Worm (Caenorhabditis elegans) whole organism, mixed stage, embryonic: Measurements from ENCODE around the gene dlat-1.
A peak's percentile ranks its signal among the peaks of the same experiment; 100 is the strongest.

ENCODE experiments used
- M03D4.4 ChIP-seq: sonication (generic microtip); optimal IDR thresholded peaks from 2 replicates; lab custom pipeline; 2017; ENCODE audit warnings: mild to moderate bottlenecking, missing genetic modification characterization, missing compliant biosample characterization
- bed-3 ChIP-seq: fragments of 200-800 bp; sonication (Bioruptor generic); optimal IDR thresholded peaks from 3 replicates; lab custom pipeline; 2018; ENCODE audit warnings: mild to moderate bottlenecking, missing genetic modification characterization, moderate library complexity, missing compliant biosample characterization
- blmp-1 ChIP-seq: fragments of 150-350 bp; optimal IDR thresholded peaks from 2 replicates; lab custom pipeline; 2014; ENCODE audit warnings: missing biosample characterization, missing genetic modification characterization
- ceh-39 ChIP-seq: fragments of 150-350 bp; optimal IDR thresholded peaks from 2 replicates; lab custom pipeline; 2014; ENCODE audit warnings: missing biosample characterization, missing genetic modification characterization
- ceh-43 ChIP-seq: fragments of 200-800 bp; sonication (Bioruptor generic); optimal IDR thresholded peaks from 2 replicates; lab custom pipeline; 2018; ENCODE audit warnings: mild to moderate bottlenecking, missing genetic modification characterization, moderate library complexity, missing compliant biosample characterization
- ceh-83 ChIP-seq: fragments of 200-800 bp; sonication (Bioruptor generic); optimal IDR thresholded peaks from 2 replicates; lab custom pipeline; 2018; ENCODE audit warnings: mild to moderate bottlenecking, missing genetic modification characterization, missing compliant biosample characterization
- ces-1 ChIP-seq: fragments of 150-350 bp; optimal IDR thresholded peaks from 2 replicates; lab custom pipeline; 2014; ENCODE audit warnings: missing biosample characterization, missing genetic modification reagents, missing genetic modification characterization
- cnd-1 ChIP-seq: fragments of 200-800 bp; sonication (Bioruptor generic); optimal IDR thresholded peaks from 2 replicates; lab custom pipeline; 2018; ENCODE audit warnings: mild to moderate bottlenecking, missing genetic modification characterization, missing compliant biosample characterization
- drap-1 ChIP-seq: fragments of 200-800 bp; sonication (Bioruptor generic); optimal IDR thresholded peaks from 3 replicates; lab custom pipeline; 2018; ENCODE audit warnings: mild to moderate bottlenecking, missing genetic modification characterization, missing compliant biosample characterization
- elt-1 ChIP-seq: sonication (generic microtip); optimal IDR thresholded peaks from 2 replicates; lab custom pipeline; 2017; ENCODE audit warnings: missing genetic modification characterization, mild to moderate bottlenecking, missing compliant biosample characterization, antibody characterized with exemption, moderate library complexity, borderline replicate concordance; ENCODE audit not compliant: insufficient read depth
- elt-3 ChIP-seq: fragments of 150-350 bp; optimal IDR thresholded peaks from 2 replicates; lab custom pipeline; 2014; ENCODE audit warnings: missing biosample characterization, missing genetic modification characterization
- flh-1 ChIP-seq: fragments of 200-800 bp; sonication (Bioruptor generic); optimal IDR thresholded peaks from 2 replicates; lab custom pipeline; 2018; ENCODE audit warnings: mild to moderate bottlenecking, missing genetic modification characterization, moderate library complexity, missing compliant biosample characterization
- ham-2 ChIP-seq: fragments of 200-800 bp; sonication (Bioruptor generic); optimal IDR thresholded peaks from 2 replicates; lab custom pipeline; 2018; ENCODE audit warnings: mild to moderate bottlenecking, missing genetic modification characterization, missing compliant biosample characterization
- lin-13 ChIP-seq: fragments of 150-350 bp; optimal IDR thresholded peaks from 2 replicates; lab custom pipeline; 2014; ENCODE audit warnings: missing biosample characterization, missing genetic modification characterization
- lin-32 ChIP-seq: fragments of 200-800 bp; sonication (Bioruptor generic); optimal IDR thresholded peaks from 2 replicates; lab custom pipeline; 2018; ENCODE audit warnings: mild to moderate bottlenecking, missing genetic modification characterization, missing compliant biosample characterization
- lsy-2 ChIP-seq: fragments of 150-350 bp; optimal IDR thresholded peaks from 2 replicates; lab custom pipeline; 2014; ENCODE audit warnings: missing biosample characterization, missing genetic modification characterization
- mab-5 ChIP-seq: fragments of 150-350 bp; optimal IDR thresholded peaks from 2 replicates; lab custom pipeline; 2014; ENCODE audit warnings: missing biosample characterization, missing genetic modification characterization
- mep-1 ChIP-seq: fragments of 150-350 bp; optimal IDR thresholded peaks from 2 replicates; lab custom pipeline; 2017; ENCODE audit warnings: missing biosample characterization, missing genetic modification reagents, missing genetic modification characterization, inconsistent platforms
- mls-2 ChIP-seq: sonication (generic microtip); optimal IDR thresholded peaks from 2 replicates; lab custom pipeline; 2016; ENCODE audit warnings: mild to moderate bottlenecking, missing genetic modification characterization, moderate library complexity, missing compliant biosample characterization
- nhr-12 ChIP-seq: fragments of 150-350 bp; optimal IDR thresholded peaks from 2 replicates; lab custom pipeline; 2014; ENCODE audit warnings: missing biosample characterization, missing genetic modification characterization
- nhr-237 ChIP-seq: fragments of 150-350 bp; optimal IDR thresholded peaks from 2 replicates; lab custom pipeline; 2014; ENCODE audit warnings: missing biosample characterization, missing genetic modification characterization
- nhr-28 ChIP-seq: fragments of 150-350 bp; optimal IDR thresholded peaks from 2 replicates; lab custom pipeline; 2014; ENCODE audit warnings: missing biosample characterization, missing genetic modification characterization
- nhr-76 ChIP-seq: sonication (generic microtip); optimal IDR thresholded peaks from 2 replicates; lab custom pipeline; 2017; ENCODE audit warnings: missing biosample characterization, missing genetic modification characterization
- pha-4 ChIP-seq: fragments of 150-350 bp; optimal IDR thresholded peaks from 2 replicates; lab custom pipeline; 2018; ENCODE audit warnings: missing biosample characterization, missing genetic modification reagents, missing genetic modification characterization
- sem-2 ChIP-seq: fragments of 200-800 bp; sonication (Bioruptor generic); optimal IDR thresholded peaks from 2 replicates; lab custom pipeline; 2018; ENCODE audit warnings: mild to moderate bottlenecking, missing genetic modification characterization, missing compliant biosample characterization
- snpc-4 ChIP-seq: fragments of 150-350 bp; optimal IDR thresholded peaks from 2 replicates; lab custom pipeline; 2014; ENCODE audit warnings: missing biosample characterization, missing genetic modification characterization
- sptf-1 ChIP-seq: sonication (generic microtip); optimal IDR thresholded peaks from 2 replicates; lab custom pipeline; 2017; ENCODE audit warnings: mild to moderate bottlenecking, missing genetic modification characterization, moderate library complexity, missing compliant biosample characterization
- tbx-8 ChIP-seq: fragments of 200-800 bp; sonication (Bioruptor generic); optimal IDR thresholded peaks from 2 replicates; lab custom pipeline; 2018; ENCODE audit warnings: mild to moderate bottlenecking, missing genetic modification characterization, moderate library complexity, missing compliant biosample characterization
- unc-120 ChIP-seq: sonication (generic microtip); optimal IDR thresholded peaks from 2 replicates; lab custom pipeline; 2017; ENCODE audit warnings: missing genetic modification characterization, missing compliant biosample characterization; ENCODE audit not compliant: poor library complexity, severe bottlenecking
- unc-39 ChIP-seq: fragments of 150-350 bp; optimal IDR thresholded peaks from 2 replicates; lab custom pipeline; 2014; ENCODE audit warnings: missing biosample characterization, missing genetic modification characterization
- unc-62 ChIP-seq: fragments of 150-350 bp; optimal IDR thresholded peaks from 2 replicates; lab custom pipeline; 2014; ENCODE audit warnings: missing biosample characterization, missing genetic modification reagents, missing genetic modification characterization
- zip-8 ChIP-seq: fragments of 150-350 bp; optimal IDR thresholded peaks from 2 replicates; lab custom pipeline; 2014; ENCODE audit warnings: missing biosample characterization, missing genetic modification characterization
- ztf-11 ChIP-seq: fragments of 150-350 bp; optimal IDR thresholded peaks from 2 replicates; lab custom pipeline; 2014; ENCODE audit warnings: missing biosample characterization, missing genetic modification characterization

Gene dlat-1

DNA sequence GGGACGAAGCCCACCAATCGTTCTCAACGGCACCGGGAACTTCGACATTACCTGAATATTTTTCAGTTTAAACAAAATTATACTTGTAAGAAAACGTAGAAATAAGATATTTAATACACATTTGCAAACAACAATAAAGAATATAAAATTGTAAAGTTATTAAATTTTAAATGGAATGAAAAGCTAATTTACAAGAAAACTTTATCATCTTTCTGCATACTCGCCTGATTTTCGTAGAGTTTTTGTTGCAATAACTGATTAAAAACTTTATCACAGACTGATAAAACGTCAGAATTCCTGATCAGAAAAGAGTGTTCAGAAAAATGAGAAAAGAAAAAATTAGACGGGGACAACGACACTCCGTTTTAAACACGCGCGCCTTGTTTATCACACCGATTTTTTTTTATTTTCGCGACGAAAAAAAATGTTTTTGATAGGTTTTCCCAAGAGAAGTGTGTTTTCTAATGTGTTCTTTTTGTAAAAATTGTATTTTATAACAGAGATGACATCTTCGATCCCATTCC lies at the start of gene dlat-1, which contains the start of gene fntb-1:
dlat-1 (minus strand) TSS at position 51 of the 524 bp plus-strand sequence.
fntb-1 (plus strand) TSS at position 412 of the 524 bp plus-strand sequence.
- TF ChIP-seq nhr-28 (tag; lab: Kevin White, UChicago) = no peak
- TF ChIP-seq zip-8 (tag; lab: Kevin White, UChicago) = no peak
- no peak for TF ChIP-seq nhr-237 (tag; lab: Kevin White, UChicago)
- no peak for TF ChIP-seq flh-1 (GFP tag; lab: Kevin White, UChicago)
- TF ChIP-seq ceh-43 = no peak
- TF ChIP-seq cnd-1 = no peak
- TF ChIP-seq blmp-1 (tag; lab: Kevin White, UChicago) = no peak
- no peak for TF ChIP-seq lsy-2 (tag; lab: Kevin White, UChicago)
- TF ChIP-seq ceh-83 (GFP tag; lab: Kevin White, UChicago) = no peak
- TF ChIP-seq sptf-1 (tag; lab: Kevin White, UChicago) = no peak
- no peak for TF ChIP-seq ceh-39 (tag; lab: Kevin White, UChicago)
- no peak for TF ChIP-seq mab-5 (tag; lab: Kevin White, UChicago)
- no peak for TF ChIP-seq unc-39 (tag; lab: Kevin White, UChicago)
- no peak for TF ChIP-seq nhr-76 (tag; lab: Kevin White, UChicago)

DNA sequence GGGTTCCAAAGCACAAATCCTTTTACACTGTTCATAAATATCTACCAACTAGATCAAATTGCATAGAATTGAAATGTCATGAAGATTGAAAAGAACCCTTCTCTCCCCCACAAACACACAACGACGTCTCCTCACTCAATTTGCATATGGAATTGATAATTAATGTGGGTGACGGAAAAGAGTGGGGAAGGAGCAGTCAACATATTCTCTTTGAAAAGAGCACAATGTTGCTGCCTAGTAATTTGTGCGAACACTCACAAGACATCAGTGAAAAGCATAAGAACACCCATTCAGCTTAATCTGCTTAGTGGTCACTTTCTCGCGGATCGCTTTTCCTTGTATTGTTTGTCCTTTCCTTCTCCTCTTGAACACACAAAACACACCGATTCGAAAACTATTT lies 49.4 kb upstream of the dlat-1 start:
- TF ChIP-seq mls-2 (tag; lab: Kevin White, UChicago) (no peak), unc-62 (GFP tag; lab: Kevin White, UChicago) (peak; percentile 27), drap-1 (GFP tag; lab: Kevin White, UChicago) (peak; percentile 51), nhr-76 (tag; lab: Kevin White, UChicago) (no peak), unc-120 (tag; lab: Kevin White, UChicago) (no peak), tbx-8 (GFP tag; lab: Kevin White, UChicago) (no peak), ces-1 (GFP tag; lab: Kevin White, UChicago) (peak; percentile 86), pha-4 (no peak)

DNA sequence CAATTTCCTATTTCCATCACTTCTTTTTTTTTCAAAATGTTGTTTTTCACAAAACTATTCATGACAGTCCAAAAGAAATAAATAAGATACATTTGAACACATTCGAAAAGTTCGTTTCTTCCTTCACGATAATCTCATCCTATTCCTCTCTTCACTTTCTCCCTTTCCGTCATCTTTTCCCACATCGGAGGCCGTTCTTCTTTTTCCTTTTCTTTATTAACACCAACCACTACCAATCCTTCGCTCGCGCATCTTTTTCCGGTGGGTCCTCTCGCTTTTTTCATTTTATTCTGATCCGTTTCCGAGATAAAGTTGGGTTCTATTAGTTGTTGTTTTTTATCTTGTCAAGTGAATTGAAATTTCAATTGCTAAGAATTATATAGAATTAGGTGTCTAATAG lies 48.4 kb upstream of the dlat-1 start:
- TF ChIP-seq elt-1 = peak; percentile 25
- no peak for TF ChIP-seq ceh-43
- TF ChIP-seq cnd-1 = no peak
- no peak for TF ChIP-seq nhr-237 (tag; lab: Kevin White, UChicago)
- TF ChIP-seq unc-62 (GFP tag; lab: Kevin White, UChicago) = no peak
- no peak for TF ChIP-seq mls-2 (tag; lab: Kevin White, UChicago)
- peak; percentile 89 for TF ChIP-seq blmp-1 (tag; lab: Kevin White, UChicago)
- no peak for TF ChIP-seq mab-5 (tag; lab: Kevin White, UChicago)
- no peak for TF ChIP-seq snpc-4 (tag; lab: Kevin White, UChicago)
- TF ChIP-seq lin-32 (GFP tag; lab: Kevin White, UChicago) = no peak

DNA sequence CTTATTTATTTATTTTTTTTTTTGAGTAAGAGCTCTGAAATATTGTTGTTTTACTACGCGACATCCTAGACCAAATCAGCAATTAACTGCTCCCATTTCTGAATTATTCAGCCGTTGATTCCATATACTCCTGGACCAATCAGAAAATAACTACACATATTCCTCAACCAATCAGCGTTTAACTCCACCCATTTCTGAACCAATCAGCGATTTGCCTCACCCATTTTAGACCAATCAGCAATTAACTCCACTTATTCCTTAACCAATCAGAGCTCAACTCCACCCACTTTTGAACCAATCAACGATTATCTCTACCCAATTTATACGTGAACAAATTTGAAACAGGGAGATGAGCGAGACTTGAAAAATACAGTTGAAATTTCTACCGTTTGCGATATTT lies 46.6 kb upstream of the dlat-1 start:
- no peak for TF ChIP-seq unc-62 (GFP tag; lab: Kevin White, UChicago)
- no peak for TF ChIP-seq nhr-12 (tag; lab: Kevin White, UChicago)
- TF ChIP-seq ces-1 (GFP tag; lab: Kevin White, UChicago) = no peak
- TF ChIP-seq ceh-43 = no peak
- TF ChIP-seq sptf-1 (tag; lab: Kevin White, UChicago) = no peak
- no peak for TF ChIP-seq nhr-76 (tag; lab: Kevin White, UChicago)
- TF ChIP-seq mep-1 (tag; lab: Kevin White, UChicago) = no peak
- no peak for TF ChIP-seq lsy-2 (tag; lab: Kevin White, UChicago)
- no peak for TF ChIP-seq lin-13 (tag; lab: Kevin White, UChicago)
- no peak for TF ChIP-seq bed-3 (GFP tag; lab: Kevin White, UChicago)
- TF ChIP-seq sem-2 (GFP tag; lab: Kevin White, UChicago) = no peak
- TF ChIP-seq blmp-1 (tag; lab: Kevin White, UChicago) = no peak
- TF ChIP-seq ztf-11 (tag; lab: Kevin White, UChicago) = no peak
- TF ChIP-seq ham-2 = no peak

DNA sequence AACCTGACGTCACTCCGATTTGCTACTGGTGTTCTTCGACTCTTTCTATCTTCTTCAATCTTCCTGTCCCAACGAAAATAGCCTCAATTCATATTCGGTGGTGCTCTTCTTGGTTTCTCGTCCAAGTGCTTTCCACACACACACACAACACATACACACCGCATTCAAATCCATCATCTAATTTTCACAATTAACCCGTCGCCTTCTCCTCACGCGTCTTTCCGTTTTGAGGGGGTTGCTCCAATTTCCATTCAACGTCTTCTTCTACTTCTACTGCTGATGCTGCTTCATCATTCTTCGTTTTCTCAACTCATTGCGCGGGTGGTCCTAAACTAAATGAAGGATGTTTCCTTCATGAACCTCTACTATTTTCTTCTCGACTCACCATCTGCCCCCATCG lies 44.0 kb upstream of the dlat-1 start:
- TF ChIP-seq unc-39 (tag; lab: Kevin White, UChicago) (no peak), elt-3 (tag; lab: Kevin White, UChicago) (no peak), lsy-2 (tag; lab: Kevin White, UChicago) (no peak), unc-120 (tag; lab: Kevin White, UChicago) (no peak), sptf-1 (tag; lab: Kevin White, UChicago) (peak; percentile 2), cnd-1 (no peak), ces-1 (GFP tag; lab: Kevin White, UChicago) (peak; percentile 92), bed-3 (GFP tag; lab: Kevin White, UChicago) (no peak), mab-5 (tag; lab: Kevin White, UChicago) (no peak), nhr-12 (tag; lab: Kevin White, UChicago) (no peak), zip-8 (tag; lab: Kevin White, UChicago) (no peak), nhr-76 (tag; lab: Kevin White, UChicago) (no peak), unc-62 (GFP tag; lab: Kevin White, UChicago) (no peak), drap-1 (GFP tag; lab: Kevin White, UChicago) (peak; percentile 55), M03D4.4 (tag; lab: Kevin White, UChicago) (no peak), pha-4 (no peak), lin-13 (tag; lab: Kevin White, UChicago) (no peak), mep-1 (tag; lab: Kevin White, UChicago) (no peak), snpc-4 (tag; lab: Kevin White, UChicago) (no peak)
